Fruit fly (Drosophila melanogaster) S2 (cell line): ENCODE data around the gene CG10738.

Experiments
- CG8478 ChIP-seq: fragments of >200 bp; optimal IDR thresholded peaks from 2 replicates; lab custom pipeline; 2018
- CTCF ChIP-seq, 2 experiments: fragments of >200 bp; optimal IDR thresholded peaks; 2 replicates each; lab custom pipeline; 2018

dm6 chr3L:13430171-13430570 is 20.4 kb upstream of the CG10738 start:
- TF ChIP-seq CG8478 (lab: Kevin White, UChicago): no peak
- no peak for TF ChIP-seq CTCF (optimal IDR thresholded peaks at IDR 0.05; lab: Kevin White, UChicago)
